Worm (Caenorhabditis elegans): ENCODE results near the gene T09A5.4.

T09A5.4 gene

ce11 chrII:7892761-7893272 lies 46.8 kb downstream of the T09A5.4 start, which contains the start of gene ptc-1:
Gene ptc-1, plus strand, starts transcription at chrII:7893222.
- TF ChIP-seq bed-3 (GFP tag; optimal IDR thresholded peaks at IDR 0.05) = no peak
- TF ChIP-seq tbx-8 (GFP tag; optimal IDR thresholded peaks at IDR 0.05) = no peak
- TF ChIP-seq elt-1 (tag; optimal IDR thresholded peaks at IDR 0.05; ENCODE audit: borderline replicate concordance, insufficient read depth) = no peak
- no peak for TF ChIP-seq nhr-76 (tag; optimal IDR thresholded peaks at IDR 0.05)
- TF ChIP-seq flh-1 (GFP tag; optimal IDR thresholded peaks at IDR 0.05) = no peak
- no peak for TF ChIP-seq ceh-43 (GFP tag; optimal IDR thresholded peaks at IDR 0.05)

- TF ChIP-seq tbx-8 (GFP tag; optimal IDR thresholded peaks at IDR 0.05) (no peak), lin-13 (tag; optimal IDR thresholded peaks at IDR 0.05) (no peak), zip-8 (tag; optimal IDR thresholded peaks at IDR 0.05) (no peak), ces-1 (GFP tag; optimal IDR thresholded peaks at IDR 0.05) (no peak), ceh-83 (GFP tag; optimal IDR thresholded peaks at IDR 0.05) (no peak), nhr-76 (tag; optimal IDR thresholded peaks at IDR 0.05) (no peak), lin-32 (GFP tag; optimal IDR thresholded peaks at IDR 0.05) (no peak), blmp-1 (tag; optimal IDR thresholded peaks at IDR 0.05) (no peak), mab-5 (tag; optimal IDR thresholded peaks at IDR 0.05) (no peak), mls-2 (tag; optimal IDR thresholded peaks at IDR 0.05) (no peak), unc-120 (tag; optimal IDR thresholded peaks at IDR 0.05; ENCODE audit: poor library complexity, severe bottlenecking) (no peak), snpc-4 (tag; optimal IDR thresholded peaks at IDR 0.05) (no peak), mep-1 (tag; optimal IDR thresholded peaks at IDR 0.05) (no peak), sem-2 (GFP tag; optimal IDR thresholded peaks at IDR 0.05) (no peak)
These were observed 47.7 kb downstream of the T09A5.4 start for ce11 chrII:7893648-7894047.

ce11 chrII:7895190-7895589 lies 49.2 kb downstream of the T09A5.4 start:
- TF ChIP-seq mep-1 (tag; optimal IDR thresholded peaks at IDR 0.05) (no peak), unc-62 (GFP tag; optimal IDR thresholded peaks at IDR 0.05) (peak; percentile 34), elt-1 (tag; optimal IDR thresholded peaks at IDR 0.05; ENCODE audit: borderline replicate concordance, insufficient read depth) (no peak), snpc-4 (tag; optimal IDR thresholded peaks at IDR 0.05) (no peak), ceh-83 (GFP tag; optimal IDR thresholded peaks at IDR 0.05) (no peak)
